Worm (Caenorhabditis elegans): ENCODE results near the gene egl-38.

egl-38 gene

ce11 chrIV:10067541-10067940 is 42.8 kb downstream of the egl-38 start, which contains the start of gene cwn-2:
Gene cwn-2 (plus strand): TSS chrIV:10067816.
- TF ChIP-seq med-1 (GFP tag; optimal IDR thresholded peaks at IDR 0.05; ENCODE audit: insufficient read depth): no peak
- TF ChIP-seq ztf-29 (GFP tag; IDR thresholded peaks at IDR 0.05): no peak
- no peak for TF ChIP-seq T22C8.4 (GFP tag; IDR thresholded peaks at IDR 0.05)
- no peak for TF ChIP-seq cog-1 (tag; optimal IDR thresholded peaks at IDR 0.05)
- no peak for TF ChIP-seq ztf-23 (GFP tag; IDR thresholded peaks at IDR 0.05)
- TF ChIP-seq klf-2 (GFP tag; conservative IDR thresholded peaks at IDR 0.05): no peak
- no peak for TF ChIP-seq flt-1 (GFP tag; IDR thresholded peaks at IDR 0.05)
- TF ChIP-seq tab-1 (GFP tag; IDR thresholded peaks at IDR 0.05): no peak
- TF ChIP-seq ref-1 (GFP tag; conservative IDR thresholded peaks at IDR 0.05): no peak

- no peak for TF ChIP-seq flt-1 (GFP tag; IDR thresholded peaks at IDR 0.05)
- no peak for TF ChIP-seq ztf-29 (GFP tag; IDR thresholded peaks at IDR 0.05)
- TF ChIP-seq T22C8.4 (GFP tag; IDR thresholded peaks at IDR 0.05): no peak
- TF ChIP-seq med-1 (GFP tag; optimal IDR thresholded peaks at IDR 0.05; ENCODE audit: insufficient read depth): no peak
- no peak for TF ChIP-seq ref-1 (GFP tag; conservative IDR thresholded peaks at IDR 0.05)
- TF ChIP-seq tab-1 (GFP tag; IDR thresholded peaks at IDR 0.05): no peak
- no peak for TF ChIP-seq klf-2 (GFP tag; conservative IDR thresholded peaks at IDR 0.05)
- TF ChIP-seq cog-1 (tag; optimal IDR thresholded peaks at IDR 0.05): no peak
- no peak for TF ChIP-seq ztf-23 (GFP tag; IDR thresholded peaks at IDR 0.05)
These were observed 43.9 kb downstream of the egl-38 start for ce11 chrIV:10066456-10066855.

- TF ChIP-seq T22C8.4 (GFP tag; IDR thresholded peaks at IDR 0.05) (no peak), tab-1 (GFP tag; IDR thresholded peaks at IDR 0.05) (no peak), ztf-23 (GFP tag; IDR thresholded peaks at IDR 0.05) (no peak), med-1 (GFP tag; optimal IDR thresholded peaks at IDR 0.05; ENCODE audit: insufficient read depth) (no peak), ztf-29 (GFP tag; IDR thresholded peaks at IDR 0.05) (no peak), ref-1 (GFP tag; conservative IDR thresholded peaks at IDR 0.05) (no peak), cog-1 (tag; optimal IDR thresholded peaks at IDR 0.05) (no peak), klf-2 (GFP tag; conservative IDR thresholded peaks at IDR 0.05) (no peak), flt-1 (GFP tag; IDR thresholded peaks at IDR 0.05) (no peak)
These were observed 45.2 kb downstream of the egl-38 start for ce11 chrIV:10065159-10065558.

- TF ChIP-seq T22C8.4 (GFP tag; IDR thresholded peaks at IDR 0.05) (no peak), cog-1 (tag; optimal IDR thresholded peaks at IDR 0.05) (no peak), med-1 (GFP tag; optimal IDR thresholded peaks at IDR 0.05; ENCODE audit: insufficient read depth) (no peak), klf-2 (GFP tag; conservative IDR thresholded peaks at IDR 0.05) (no peak), tab-1 (GFP tag; IDR thresholded peaks at IDR 0.05) (no peak), flt-1 (GFP tag; IDR thresholded peaks at IDR 0.05) (no peak), ztf-29 (GFP tag; IDR thresholded peaks at IDR 0.05) (no peak), ref-1 (GFP tag; conservative IDR thresholded peaks at IDR 0.05) (no peak)
These were observed 46.4 kb downstream of the egl-38 start for ce11 chrIV:10063941-10064340.

DNA sequence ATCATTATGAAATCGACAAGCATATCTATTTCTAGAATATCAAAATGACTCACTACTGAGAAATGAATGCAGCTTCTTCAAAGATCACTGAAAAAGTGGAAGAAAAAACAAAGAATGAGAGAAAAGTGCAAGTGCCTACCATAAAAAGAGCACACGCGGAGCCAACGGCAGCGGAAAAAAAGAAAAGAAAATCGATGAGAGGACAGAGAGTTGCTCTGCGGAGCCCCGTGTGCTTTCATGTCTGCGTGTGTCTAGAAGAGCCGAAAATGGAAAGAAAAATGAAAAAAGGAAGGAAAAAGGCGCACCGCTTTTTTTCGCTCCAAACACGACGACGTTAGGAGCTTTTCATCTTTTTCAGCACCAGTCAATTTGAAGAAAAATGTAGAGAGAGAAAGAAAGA is 47.6 kb downstream of the egl-38 start, which contains the start of gene ipla-7:
ipla-7 (minus strand) TSS at position 122 of the 400 bp plus-strand sequence.
- TF ChIP-seq ztf-23 (GFP tag; IDR thresholded peaks at IDR 0.05) (no peak), flt-1 (GFP tag; IDR thresholded peaks at IDR 0.05) (no peak), klf-2 (GFP tag; conservative IDR thresholded peaks at IDR 0.05) (no peak), tab-1 (GFP tag; IDR thresholded peaks at IDR 0.05) (no peak), med-1 (GFP tag; optimal IDR thresholded peaks at IDR 0.05; ENCODE audit: insufficient read depth) (no peak), cog-1 (tag; optimal IDR thresholded peaks at IDR 0.05) (no peak), ref-1 (GFP tag; conservative IDR thresholded peaks at IDR 0.05) (no peak), ztf-29 (GFP tag; IDR thresholded peaks at IDR 0.05) (no peak), T22C8.4 (GFP tag; IDR thresholded peaks at IDR 0.05) (no peak)

- TF ChIP-seq ztf-29 (GFP tag; IDR thresholded peaks at IDR 0.05): no peak
- TF ChIP-seq klf-2 (GFP tag; conservative IDR thresholded peaks at IDR 0.05): no peak
- TF ChIP-seq T22C8.4 (GFP tag; IDR thresholded peaks at IDR 0.05): no peak
- no peak for TF ChIP-seq cog-1 (tag; optimal IDR thresholded peaks at IDR 0.05)
- no peak for TF ChIP-seq flt-1 (GFP tag; IDR thresholded peaks at IDR 0.05)
- no peak for TF ChIP-seq med-1 (GFP tag; optimal IDR thresholded peaks at IDR 0.05; ENCODE audit: insufficient read depth)
- TF ChIP-seq ztf-23 (GFP tag; IDR thresholded peaks at IDR 0.05): no peak
- no peak for TF ChIP-seq ref-1 (GFP tag; conservative IDR thresholded peaks at IDR 0.05)
- TF ChIP-seq tab-1 (GFP tag; IDR thresholded peaks at IDR 0.05): no peak
These were observed 49.5 kb downstream of the egl-38 start for ce11 chrIV:10060795-10061194.

DNA sequence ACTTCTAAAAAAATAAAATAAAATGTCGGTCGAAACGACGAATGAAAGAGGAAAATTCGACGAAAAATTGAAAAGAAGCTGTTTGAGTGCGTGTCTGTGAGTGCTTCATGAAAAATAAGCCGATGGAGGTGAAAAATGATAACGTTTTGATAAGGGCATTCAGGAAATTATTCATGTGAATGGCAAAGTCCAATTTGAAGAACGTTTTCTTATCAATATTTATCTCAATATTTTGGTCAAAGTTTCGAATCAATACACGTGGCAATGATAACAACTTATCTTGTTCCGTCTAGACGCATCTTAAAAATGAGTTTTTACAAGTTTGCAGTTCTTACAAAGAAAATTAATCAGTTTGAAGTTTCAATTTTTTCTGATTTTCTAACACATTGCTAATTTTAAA is 51.1 kb downstream of the egl-38 start:
- TF ChIP-seq ztf-23 (GFP tag; IDR thresholded peaks at IDR 0.05) (no peak), T22C8.4 (GFP tag; IDR thresholded peaks at IDR 0.05) (no peak), ref-1 (GFP tag; conservative IDR thresholded peaks at IDR 0.05) (no peak), med-1 (GFP tag; optimal IDR thresholded peaks at IDR 0.05; ENCODE audit: insufficient read depth) (no peak), klf-2 (GFP tag; conservative IDR thresholded peaks at IDR 0.05) (no peak), tab-1 (GFP tag; IDR thresholded peaks at IDR 0.05) (no peak), flt-1 (GFP tag; IDR thresholded peaks at IDR 0.05) (no peak), cog-1 (tag; optimal IDR thresholded peaks at IDR 0.05) (no peak), ztf-29 (GFP tag; IDR thresholded peaks at IDR 0.05) (no peak)
